Worm (Caenorhabditis elegans): Measurements from ENCODE around the gene F25B5.5.

Gene F25B5.5

DNA sequence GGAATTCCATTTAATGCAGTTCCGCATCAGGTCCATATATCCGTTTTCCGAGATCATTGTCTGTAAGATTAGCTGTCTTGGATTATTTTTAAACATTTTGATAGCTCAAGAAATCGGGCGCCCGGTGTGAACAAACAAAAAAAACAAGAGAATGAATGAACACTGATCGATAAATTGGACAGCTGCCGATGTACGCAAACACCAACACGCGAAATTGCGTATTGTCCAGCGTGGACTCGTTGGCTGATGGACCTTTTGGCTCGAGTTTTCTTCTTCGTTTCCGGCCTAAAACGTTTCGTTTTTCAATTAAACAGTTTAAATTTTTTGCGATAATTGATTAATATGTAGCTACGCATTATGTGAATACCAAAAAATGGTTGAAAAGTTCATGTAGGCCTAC lies 39.9 kb downstream of the F25B5.5 start, which contains the start of gene dpff-1:
TSS of gene dpff-1 (minus strand) at position 288 of the 400 bp plus-strand sequence.
- TF ChIP-seq ceh-39 (tag; optimal IDR thresholded peaks at IDR 0.05), result peak; percentile 67
- no peak for TF ChIP-seq nhr-237 (tag; optimal IDR thresholded peaks at IDR 0.05)
- TF ChIP-seq ceh-43 (GFP tag; optimal IDR thresholded peaks at IDR 0.05), result peak; percentile 50
- TF ChIP-seq hlh-1 (tag; optimal IDR thresholded peaks at IDR 0.05), result peak; percentile 70
- TF ChIP-seq pha-4 (tag; optimal IDR thresholded peaks at IDR 0.05), result peak; percentile 29
- peak; percentile 7 for TF ChIP-seq cnd-1 (tag; optimal IDR thresholded peaks at IDR 0.05)
- peak; percentile 27 for TF ChIP-seq lin-13 (tag; optimal IDR thresholded peaks at IDR 0.05)
- TF ChIP-seq nhr-76 (tag; optimal IDR thresholded peaks at IDR 0.05), result no peak
- peak; percentile 2 for TF ChIP-seq mep-1 (tag; optimal IDR thresholded peaks at IDR 0.05)

DNA sequence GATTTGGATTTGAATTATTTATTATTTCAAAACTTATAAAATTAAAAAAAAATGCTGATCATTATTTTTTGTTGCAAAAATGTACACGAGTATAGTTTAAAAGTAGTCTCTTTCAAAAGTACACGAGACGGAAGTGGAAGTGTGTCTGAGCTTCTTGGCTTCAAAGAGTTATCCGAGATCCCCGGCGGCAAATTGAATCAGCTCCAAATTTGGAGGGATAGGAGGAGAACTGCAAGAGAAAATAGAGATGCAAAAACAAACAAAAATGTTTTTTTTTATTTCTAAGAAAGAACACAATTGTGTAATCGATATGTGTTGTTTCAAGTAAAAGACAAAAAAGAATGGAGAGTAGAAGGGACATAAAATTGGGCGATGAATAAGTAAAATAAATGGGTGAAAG lies 43.4 kb downstream of the F25B5.5 start:
- TF ChIP-seq snpc-4 (tag; optimal IDR thresholded peaks at IDR 0.05), result no peak
- TF ChIP-seq nhr-12 (tag; optimal IDR thresholded peaks at IDR 0.05), result no peak
- TF ChIP-seq flh-1 (GFP tag; optimal IDR thresholded peaks at IDR 0.05), result no peak
- no peak for TF ChIP-seq mls-2 (tag; optimal IDR thresholded peaks at IDR 0.05)
- TF ChIP-seq ces-1 (GFP tag; optimal IDR thresholded peaks at IDR 0.05), result peak; percentile 82

DNA sequence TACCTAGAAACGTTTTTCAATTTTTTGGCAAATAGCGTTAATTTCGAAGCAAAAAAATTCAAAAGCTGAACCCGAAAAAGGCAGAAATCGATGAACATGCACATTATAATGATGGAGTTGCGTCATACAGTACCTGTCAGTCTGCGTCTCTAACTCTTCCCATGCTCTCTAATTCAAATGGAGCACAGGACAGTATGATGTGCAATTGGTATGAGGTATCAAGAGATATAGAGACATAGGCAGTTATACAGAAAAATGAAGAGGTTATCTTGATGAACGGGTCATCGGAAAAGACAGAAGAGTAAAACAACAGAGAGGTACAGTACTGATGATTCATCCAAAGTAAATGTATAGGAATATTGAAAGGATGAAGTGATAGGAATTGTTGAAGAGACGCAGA lies 45.2 kb downstream of the F25B5.5 start:
- TF ChIP-seq nhr-76 (tag; optimal IDR thresholded peaks at IDR 0.05) (no peak), mab-5 (tag; optimal IDR thresholded peaks at IDR 0.05) (no peak), nhr-28 (tag; optimal IDR thresholded peaks at IDR 0.05) (no peak), ham-2 (GFP tag; optimal IDR thresholded peaks at IDR 0.05) (no peak), nhr-12 (tag; optimal IDR thresholded peaks at IDR 0.05) (no peak), ceh-39 (tag; optimal IDR thresholded peaks at IDR 0.05) (peak; percentile 96), zip-8 (tag; optimal IDR thresholded peaks at IDR 0.05) (peak; percentile 92), lsy-2 (tag; optimal IDR thresholded peaks at IDR 0.05) (no peak), nhr-2 (tag; optimal IDR thresholded peaks at IDR 0.05) (peak; percentile 85), lin-13 (tag; optimal IDR thresholded peaks at IDR 0.05) (no peak), lin-32 (GFP tag; optimal IDR thresholded peaks at IDR 0.05) (no peak), blmp-1 (tag; optimal IDR thresholded peaks at IDR 0.05) (no peak), unc-39 (tag; optimal IDR thresholded peaks at IDR 0.05) (no peak)

DNA sequence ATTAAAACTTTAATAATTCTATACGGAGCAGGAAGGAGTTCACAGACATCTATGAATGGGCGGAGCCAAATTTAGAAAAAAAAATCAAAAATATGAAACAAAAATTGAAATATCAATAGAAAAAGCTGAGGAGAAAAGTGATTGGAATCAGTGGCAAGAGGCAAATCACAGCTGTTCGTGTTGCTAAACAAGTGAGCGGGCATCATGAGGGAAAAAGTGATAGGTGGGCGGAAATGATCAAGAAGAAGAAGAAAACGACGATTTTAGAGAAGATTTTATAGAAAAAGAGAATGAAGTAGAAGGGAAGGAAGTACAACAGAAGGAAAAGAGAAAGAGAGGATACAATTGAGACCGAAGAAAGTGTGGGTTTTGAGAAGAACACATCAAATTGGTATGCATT lies 47.3 kb downstream of the F25B5.5 start:
- TF ChIP-seq hlh-1 (tag; optimal IDR thresholded peaks at IDR 0.05) (peak; percentile 59), ceh-39 (tag; optimal IDR thresholded peaks at IDR 0.05) (no peak), unc-62 (GFP tag; optimal IDR thresholded peaks at IDR 0.05) (no peak), mep-1 (tag; optimal IDR thresholded peaks at IDR 0.05) (no peak), unc-120 (tag; optimal IDR thresholded peaks at IDR 0.05; ENCODE audit: poor library complexity, severe bottlenecking) (peak; percentile 67)

DNA sequence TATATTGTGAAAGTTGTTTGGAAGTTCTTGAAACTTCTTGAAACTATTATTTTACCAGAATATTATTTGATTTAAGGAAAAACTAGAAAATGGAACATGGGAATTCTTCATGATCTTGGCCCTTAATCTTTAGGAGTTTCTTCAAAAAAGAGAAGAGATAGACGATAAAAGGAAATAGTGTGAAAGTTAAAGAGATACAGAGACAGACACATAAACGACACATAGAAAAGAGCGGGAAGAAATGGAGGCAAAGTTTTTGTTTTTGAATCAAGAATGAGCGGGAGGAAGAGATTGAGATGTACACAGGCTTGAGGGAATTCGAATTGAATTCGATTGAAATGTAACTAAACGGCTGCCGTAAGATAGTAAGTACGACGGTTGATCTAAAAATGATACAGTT lies 48.5 kb downstream of the F25B5.5 start:
- peak; percentile 27 for TF ChIP-seq ces-1 (GFP tag; optimal IDR thresholded peaks at IDR 0.05)
- no peak for TF ChIP-seq elt-1 (tag; optimal IDR thresholded peaks at IDR 0.05; ENCODE audit: borderline replicate concordance, insufficient read depth)

DNA sequence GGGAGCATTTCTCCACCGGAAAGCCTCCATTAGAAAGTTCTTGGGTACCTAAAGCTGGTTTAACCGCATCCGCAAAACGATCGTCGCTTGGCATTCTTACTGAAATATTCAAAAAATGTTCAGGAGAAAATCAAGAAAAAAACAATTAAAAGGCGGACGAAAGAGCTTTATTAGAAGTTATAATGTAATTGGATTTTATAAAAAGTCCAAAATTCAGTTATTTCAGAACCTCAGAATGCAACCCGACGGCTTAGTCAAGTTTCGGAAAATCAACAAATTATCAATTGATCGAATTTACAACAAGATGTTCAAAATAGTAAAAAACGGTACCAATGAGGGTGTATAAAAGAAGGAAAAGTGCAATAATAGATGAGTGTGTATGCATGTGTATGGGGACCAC lies 50.0 kb downstream of the F25B5.5 start, which contains the start of gene pxl-1:
TSS of gene pxl-1 (minus strand) at position 101 of the 400 bp plus-strand sequence.
- no peak for TF ChIP-seq snpc-4 (tag; optimal IDR thresholded peaks at IDR 0.05)
- TF ChIP-seq lin-13 (tag; optimal IDR thresholded peaks at IDR 0.05), result no peak
- no peak for TF ChIP-seq mab-5 (tag; optimal IDR thresholded peaks at IDR 0.05)
- no peak for TF ChIP-seq elt-1 (tag; optimal IDR thresholded peaks at IDR 0.05; ENCODE audit: borderline replicate concordance, insufficient read depth)

Measured in whole organism, mixed stage, embryonic.